Comparison of ENCODE assay signal across 1 fruit fly cellular context in the genomic region with DNA sequence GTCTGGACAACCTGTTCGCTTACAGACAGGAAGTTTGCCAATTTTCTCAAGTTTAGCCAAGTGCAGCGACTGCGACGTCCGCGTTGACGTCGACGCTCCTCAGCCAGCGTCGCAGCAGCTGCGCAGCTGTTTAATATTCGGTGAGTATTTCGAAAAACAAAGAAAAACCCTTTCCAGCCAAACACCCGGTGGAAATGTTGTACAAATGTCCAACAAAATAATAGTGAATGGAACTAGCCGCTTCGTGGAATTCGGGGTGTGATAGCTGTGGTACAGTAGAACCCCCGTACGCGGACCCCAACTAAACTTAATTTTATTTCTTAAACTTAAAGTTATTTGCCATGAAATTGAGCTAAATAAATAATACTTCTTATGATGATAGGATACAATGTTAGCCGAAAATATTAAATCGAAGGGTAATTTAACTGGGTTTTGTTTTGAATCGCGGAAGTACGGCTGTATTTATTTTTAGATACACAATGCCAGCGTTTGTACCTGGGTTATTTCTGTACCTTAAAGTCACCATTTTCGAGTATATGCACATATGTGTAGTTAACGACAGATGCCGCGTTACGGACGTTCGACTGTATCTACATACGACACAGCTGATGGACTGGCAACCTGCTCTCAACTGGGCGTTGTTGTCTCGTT.
A peak's percentile ranks its signal among the peaks of the same experiment; 100 is the strongest.
TF ChIP-seq lines count a peak whose summit lies in the region.

No protein-coding gene starts in this region.

TF ChIP-seq in whole organism, embryonic, 481 proteins besides CTCF, POLR2A, EP300 and RAD21 (continued from another document):
- TF ChIP-seq CG17568 (GFP tag; optimal IDR thresholded peaks at IDR 0.05; lab: Kevin White, UChicago) (peak; percentile 68), CG43689 (GFP tag; IDR thresholded peaks at IDR 0.05; lab: Robert Waterston, UW) (no peak), CG10979 (tag; optimal IDR thresholded peaks at IDR 0.05; lab: Kevin White, UChicago) (peak; percentile 84), Ravus (GFP tag; IDR thresholded peaks at IDR 0.05; lab: Robert Waterston, UW) (no peak), Opbp (GFP tag; IDR thresholded peaks at IDR 0.05; lab: Robert Waterston, UW; ENCODE audit: partially characterized antibody) (no peak), esg (GFP tag; conservative IDR thresholded peaks at IDR 0.05; lab: Robert Waterston, UW) (peak; percentile 42; the same call in 1 of the 2 replicates), B-H1 (GFP tag; IDR thresholded peaks at IDR 0.05; lab: Robert Waterston, UW) (0 out of 3 replicates have a peak, but pooled peaks have one; percentile 18), CG30403 (GFP tag; optimal IDR thresholded peaks at IDR 0.05; lab: Kevin White, UChicago) (peak; percentile 79), Gug (GFP tag; IDR thresholded peaks at IDR 0.05; lab: Robert Waterston, UW) (peak; percentile 47; the same call in 2 of the 4 replicates), CG2116 (GFP tag; optimal IDR thresholded peaks at IDR 0.05; lab: Kevin White, UChicago) (peak; percentile 23), CG8359 (GFP tag; optimal IDR thresholded peaks at IDR 0.05; lab: Kevin White, UChicago; ENCODE audit: borderline replicate concordance) (peak; percentile 41), CG8478 (optimal IDR thresholded peaks at IDR 0.05; lab: Kevin White, UChicago) (no peak), Asciz (GFP tag; optimal IDR thresholded peaks at IDR 0.05; lab: Kevin White, UChicago) (peak; percentile 73), run (tag; optimal IDR thresholded peaks at IDR 0.05; lab: Kevin White, UChicago) (peak; percentile 29), Deaf1 (tag; optimal IDR thresholded peaks at IDR 0.05; lab: Kevin White, UChicago) (peak; percentile 40)
